Fruit fly (Drosophila melanogaster): ENCODE results near the gene MED30.

The MED30 gene

DNA sequence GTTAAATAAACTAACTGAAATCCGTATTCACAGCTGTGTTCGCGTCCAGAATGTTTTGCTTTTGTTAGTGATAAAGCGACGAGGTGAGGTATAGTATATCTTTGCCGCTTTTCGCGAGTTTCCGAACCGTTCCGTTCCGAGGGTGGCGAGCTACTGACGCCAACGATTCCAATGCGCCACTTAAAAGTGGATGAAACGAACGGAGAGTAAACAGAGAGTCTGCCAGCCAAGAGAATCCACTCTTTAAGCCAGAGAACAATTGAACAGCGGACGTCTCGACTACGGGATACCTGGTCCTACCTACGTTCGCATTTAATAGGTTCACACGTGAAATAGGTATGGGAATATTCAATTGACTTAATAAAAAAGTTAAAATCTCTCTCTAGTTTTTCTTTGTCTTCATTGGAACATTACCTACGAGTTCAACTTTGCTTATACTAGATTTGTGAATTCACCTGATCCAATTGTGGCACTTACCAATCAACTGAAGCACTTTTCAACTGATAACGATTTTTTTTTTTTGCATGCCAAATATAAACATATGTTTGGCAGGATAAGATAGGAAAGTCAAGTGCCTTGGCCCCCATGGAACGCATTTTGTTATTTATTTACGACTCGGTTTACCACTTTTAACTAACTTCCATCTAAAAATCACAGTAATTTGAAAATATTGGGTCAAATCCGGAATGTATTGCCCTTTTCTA is 49.9 kb downstream of the MED30 start, which contains the start of gene CG13893 (continued):
- TF ChIP-seq CG9705 (GFP tag; optimal IDR thresholded peaks at IDR 0.05) (no peak), br (GFP tag; optimal IDR thresholded peaks at IDR 0.05) (peak; percentile 25)

DNA sequence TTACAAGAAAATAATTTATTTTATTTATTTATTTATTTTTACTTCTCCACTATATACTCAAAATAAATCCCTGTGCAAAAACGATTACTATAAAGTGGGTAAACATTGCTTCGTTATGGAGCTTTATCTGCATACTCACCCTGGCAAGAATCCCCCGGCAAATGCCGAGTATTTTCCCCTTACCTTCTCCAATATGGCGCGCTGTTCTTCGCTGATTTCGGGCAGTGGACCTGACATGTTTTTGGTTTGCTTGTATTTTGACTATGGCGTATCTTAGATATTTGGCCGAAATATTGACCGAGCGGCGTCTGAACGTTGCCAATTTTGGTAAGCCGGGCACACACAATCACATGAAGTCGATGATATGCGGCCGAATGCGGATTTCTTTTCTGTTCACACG is 50.7 kb downstream of the MED30 start:
- no peak for TF ChIP-seq Rel (GFP tag; optimal IDR thresholded peaks at IDR 0.05)
- TF ChIP-seq Rel (tag; optimal IDR thresholded peaks at IDR 0.05), result peak; percentile 77
- no peak for TF ChIP-seq CG9705 (GFP tag; optimal IDR thresholded peaks at IDR 0.05)
